Fruit fly (Drosophila melanogaster) whole organism, embryonic: ENCODE measurements around the gene Cyp1.

Experiments used
- Ada2b ChIP-seq: fragments of 200-800 bp; sonication (Bioruptor generic); IDR thresholded peaks from 2 replicates; pipeline ENCODE4 v1.3.6; 2022; ENCODE audit warnings: missing biosample characterization, missing genetic modification characterization
- Atf6 ChIP-seq: fragments of 200-800 bp; sonication (Bioruptor generic); IDR thresholded peaks from 2 replicates; pipeline ENCODE4 v1.3.6; 2022; ENCODE audit warnings: missing biosample characterization, missing genetic modification characterization
- B-H2 ChIP-seq: fragments of 200-800 bp; sonication (Bioruptor generic); optimal IDR thresholded peaks from 2 replicates; lab custom pipeline; 2018; ENCODE audit warnings: missing biosample characterization, mild to moderate bottlenecking, missing genetic modification characterization
- C15 ChIP-seq: fragments of 200-800 bp; sonication (Bioruptor generic); IDR thresholded peaks from 3 replicates; pipeline ENCODE4 v1.3.6; 2022; ENCODE audit warnings: missing biosample characterization, missing genetic modification characterization
- CG10267 ChIP-seq: fragments of 200-800 bp; sonication (Bioruptor generic); optimal IDR thresholded peaks from 2 replicates; lab custom pipeline; 2018; ENCODE audit warnings: missing biosample characterization, mild to moderate bottlenecking, missing genetic modification characterization, moderate library complexity
- CG10462 ChIP-seq: fragments of 200-800 bp; sonication (Bioruptor generic); optimal IDR thresholded peaks from 2 replicates; lab custom pipeline; 2016; ENCODE audit warnings: missing biosample characterization, missing genetic modification characterization
- CG15601 ChIP-seq: fragments of 200-800 bp; sonication (Bioruptor generic); optimal IDR thresholded peaks from 3 replicates; lab custom pipeline; 2019; ENCODE audit warnings: missing biosample characterization, mild to moderate bottlenecking, missing genetic modification characterization, moderate library complexity
- CG1792 ChIP-seq: fragments of 200-800 bp; sonication (Bioruptor generic); optimal IDR thresholded peaks from 2 replicates; lab custom pipeline; 2016; ENCODE audit warnings: missing biosample characterization, missing genetic modification characterization
- CG18476 ChIP-seq: fragments of 200-800 bp; sonication (Bioruptor generic); optimal IDR thresholded peaks from 2 replicates; lab custom pipeline; 2016; ENCODE audit warnings: missing biosample characterization, mild to moderate bottlenecking, missing genetic modification characterization
- CG18619 ChIP-seq: fragments of 200-800 bp; sonication (Bioruptor generic); optimal IDR thresholded peaks from 3 replicates; lab custom pipeline; 2017; ENCODE audit warnings: missing biosample characterization, mild to moderate bottlenecking, missing genetic modification characterization
- CG2129 ChIP-seq: fragments of 200-800 bp; sonication (Bioruptor generic); IDR thresholded peaks from 2 replicates; pipeline ENCODE4 v1.3.6; 2022; ENCODE audit warnings: missing biosample characterization, missing genetic modification characterization; ENCODE audit not compliant: partially characterized antibody
- CG3281 ChIP-seq: fragments of 200-800 bp; sonication (Bioruptor generic); optimal IDR thresholded peaks from 3 replicates; lab custom pipeline; 2017; ENCODE audit warnings: missing biosample characterization, mild to moderate bottlenecking, missing genetic modification characterization
- CG3726 ChIP-seq: fragments of 200-800 bp; sonication (Bioruptor generic); IDR thresholded peaks from 3 replicates; pipeline ENCODE4, ENCODE4 v1.3.6; 2022; ENCODE audit warnings: missing biosample characterization, missing genetic modification characterization
- CG5245 ChIP-seq: fragments of 200-800 bp; sonication (Bioruptor generic); optimal IDR thresholded peaks from 3 replicates; lab custom pipeline; 2016; ENCODE audit warnings: missing biosample characterization, missing genetic modification characterization
- CG5953 ChIP-seq: fragments of 200-800 bp; sonication (Bioruptor generic); IDR thresholded peaks from 2 replicates; pipeline ENCODE4 v1.3.6; 2022; ENCODE audit warnings: missing biosample characterization, missing genetic modification characterization
- CG6254 ChIP-seq: fragments of 200-800 bp; sonication (Bioruptor generic); optimal IDR thresholded peaks from 3 replicates; lab custom pipeline; 2017; ENCODE audit warnings: mild to moderate bottlenecking, missing biosample characterization, missing genetic modification reagents, missing genetic modification characterization
- CG6765 ChIP-seq: fragments of 200-800 bp; sonication (Bioruptor generic); optimal IDR thresholded peaks from 3 replicates; lab custom pipeline; 2017; ENCODE audit warnings: missing biosample characterization, mild to moderate bottlenecking, missing genetic modification characterization
- CG7271 ChIP-seq: fragments of 200-800 bp; sonication (Bioruptor generic); optimal IDR thresholded peaks from 2 replicates; lab custom pipeline; 2018; ENCODE audit warnings: missing biosample characterization, mild to moderate bottlenecking, missing genetic modification characterization, moderate library complexity
- CG7556 ChIP-seq: fragments of 200-800 bp; sonication (Bioruptor generic); optimal IDR thresholded peaks from 2 replicates; lab custom pipeline; 2017; ENCODE audit warnings: missing biosample characterization, mild to moderate bottlenecking, missing genetic modification characterization
- CG7786 ChIP-seq: fragments of 200-800 bp; sonication (Bioruptor generic); optimal IDR thresholded peaks from 2 replicates; lab custom pipeline; 2016; ENCODE audit warnings: missing biosample characterization, missing genetic modification characterization
- Dad ChIP-seq: fragments of 200-800 bp; sonication (Bioruptor generic); optimal IDR thresholded peaks from 3 replicates; lab custom pipeline; 2016; ENCODE audit warnings: missing biosample characterization, missing genetic modification characterization
- E2f1 ChIP-seq: fragments of 200-800 bp; sonication (Bioruptor generic); IDR thresholded peaks from 2 replicates; pipeline ENCODE4 v1.3.6; 2022; ENCODE audit warnings: missing biosample characterization, missing genetic modification characterization
- Gsc ChIP-seq: fragments of 200-800 bp; sonication (Bioruptor generic); IDR thresholded peaks from 2 replicates; pipeline ENCODE4 v1.3.6; 2022; ENCODE audit warnings: missing biosample characterization, missing genetic modification characterization
- HLH54F ChIP-seq: fragments of 200-800 bp; sonication (Bioruptor generic); optimal IDR thresholded peaks from 3 replicates; lab custom pipeline; 2016; ENCODE audit warnings: missing biosample characterization, missing genetic modification characterization
- Lim3 ChIP-seq: fragments of 200-800 bp; sonication (Bioruptor generic); IDR thresholded peaks from 2 replicates; pipeline ENCODE4 v1.3.6; 2022; ENCODE audit warnings: missing biosample characterization, missing genetic modification characterization
- Lpt ChIP-seq: fragments of >200 bp; optimal IDR thresholded peaks from 2 replicates; lab custom pipeline; 2018; ENCODE audit warnings: missing biosample characterization, missing genetic modification characterization
- Ptx1 ChIP-seq: fragments of 200-800 bp; sonication (Bioruptor generic); IDR thresholded peaks from 2 replicates; pipeline ENCODE4 v1.3.6; 2022; ENCODE audit warnings: missing biosample characterization, missing genetic modification characterization
- Rx ChIP-seq: fragments of 200-800 bp; sonication (Bioruptor generic); IDR thresholded peaks from 2 replicates; pipeline ENCODE4 v1.3.6; 2022; ENCODE audit warnings: missing biosample characterization, missing genetic modification characterization
- Scr ChIP-seq: fragments of 200-800 bp; sonication (Bioruptor generic); IDR thresholded peaks from 2 replicates; pipeline ENCODE4 v1.3.6; 2022; ENCODE audit warnings: missing biosample characterization, missing genetic modification characterization; ENCODE audit not compliant: partially characterized antibody
- Sin3A ChIP-seq: fragments of >200 bp; optimal IDR thresholded peaks from 2 replicates; lab custom pipeline; 2018
- Ssrp ChIP-seq: fragments of 200-800 bp; sonication (Bioruptor generic); optimal IDR thresholded peaks from 2 replicates; lab custom pipeline; 2018; ENCODE audit warnings: missing biosample characterization, mild to moderate bottlenecking, missing genetic modification characterization, moderate library complexity
- Trl ChIP-seq, 3 experiments: fragments of >200 bp in 2 of 3; fragments of 200-800 bp in 1 of 3; sonication (Bioruptor generic) in 1 of 3; optimal IDR thresholded peaks; 2 replicates in 1 of 3; 3 replicates in 2 of 3; lab custom pipeline; 2016 to 2017; ENCODE audit warnings: missing biosample characterization in 1 of 3, missing genetic modification characterization in 1 of 3
- Vsx1 ChIP-seq: fragments of 200-800 bp; sonication (Bioruptor generic); optimal IDR thresholded peaks from 2 replicates; lab custom pipeline; 2017; ENCODE audit warnings: missing biosample characterization, mild to moderate bottlenecking, missing genetic modification characterization, missing genetic modification reagents
- YL-1 ChIP-seq: fragments of 200-800 bp; sonication (Bioruptor generic); optimal IDR thresholded peaks from 3 replicates; lab custom pipeline; 2017; ENCODE audit warnings: missing biosample characterization, mild to moderate bottlenecking, missing genetic modification characterization
- bab2 ChIP-seq: fragments of 200-800 bp; sonication (Bioruptor generic); optimal IDR thresholded peaks from 2 replicates; lab custom pipeline; 2016; ENCODE audit warnings: missing biosample characterization, missing genetic modification characterization
- bcd ChIP-seq: fragments of 200-800 bp; sonication (Bioruptor generic); optimal IDR thresholded peaks from 2 replicates; lab custom pipeline; 2017; ENCODE audit warnings: missing biosample characterization, mild to moderate bottlenecking, missing genetic modification characterization
- bigmax ChIP-seq: fragments of 200-800 bp; sonication (Bioruptor generic); optimal IDR thresholded peaks from 2 replicates; lab custom pipeline; 2018; ENCODE audit warnings: missing biosample characterization, mild to moderate bottlenecking, missing genetic modification characterization
- chinmo ChIP-seq: fragments of 200-800 bp; sonication (Bioruptor generic); IDR thresholded peaks from 4 replicates; pipeline ENCODE4 v1.3.6; 2022; ENCODE audit warnings: missing biosample characterization, missing genetic modification characterization; ENCODE audit not compliant: partially characterized antibody
- chn ChIP-seq: fragments of 200-800 bp; sonication (Bioruptor generic); optimal IDR thresholded peaks from 2 replicates; lab custom pipeline; 2016; ENCODE audit warnings: missing biosample characterization, missing genetic modification characterization
- fru ChIP-seq: fragments of >200 bp; optimal IDR thresholded peaks from 2 replicates; lab custom pipeline; 2017
- gsb-n ChIP-seq: fragments of 200-800 bp; sonication (Bioruptor generic); optimal IDR thresholded peaks from 3 replicates; lab custom pipeline; 2018; ENCODE audit warnings: missing biosample characterization, mild to moderate bottlenecking, missing genetic modification characterization
- gt ChIP-seq: fragments of 200-800 bp; sonication (Bioruptor generic); IDR thresholded peaks from 2 replicates; pipeline ENCODE4 v1.3.6; 2022; ENCODE audit warnings: missing biosample characterization, missing genetic modification characterization
- kay ChIP-seq: fragments of 200-800 bp; sonication (Bioruptor generic); optimal IDR thresholded peaks from 2 replicates; lab custom pipeline; 2016; ENCODE audit warnings: missing biosample characterization, missing genetic modification characterization
- maf-S ChIP-seq: fragments of 200-800 bp; sonication (Bioruptor generic); optimal IDR thresholded peaks from 2 replicates; lab custom pipeline; 2016; ENCODE audit warnings: missing biosample characterization, missing genetic modification characterization
- peb ChIP-seq: fragments of 200-800 bp; sonication (Bioruptor generic); IDR thresholded peaks from 2 replicates; pipeline ENCODE4 v1.3.6; 2022; ENCODE audit warnings: missing biosample characterization, missing genetic modification characterization
- ranshi ChIP-seq: fragments of 200-800 bp; sonication (Bioruptor generic); IDR thresholded peaks from 2 replicates; pipeline ENCODE4 v1.3.6; 2022; ENCODE audit warnings: missing biosample characterization, missing genetic modification characterization
- slbo ChIP-seq: fragments of 200-800 bp; sonication (Bioruptor generic); IDR thresholded peaks from 2 replicates; pipeline ENCODE4 v1.3.6; 2022; ENCODE audit warnings: missing biosample characterization, missing genetic modification characterization
- trh ChIP-seq: fragments of 200-800 bp; sonication (Bioruptor generic); optimal IDR thresholded peaks from 2 replicates; lab custom pipeline; 2016; ENCODE audit warnings: missing biosample characterization, missing genetic modification characterization
- usp ChIP-seq: fragments of >200 bp; optimal IDR thresholded peaks from 2 replicates; lab custom pipeline; 2017; ENCODE audit warnings: missing biosample characterization, missing genetic modification characterization

Gene Cyp1

dm6 chrX:16288492-16288964 lies 31.6 kb downstream of the Cyp1 start, which contains the start of the genes CG32576 and caz (continued):
- TF ChIP-seq CG2129 (GFP tag; lab: Robert Waterston, UW) (peak; percentile 39; the same call in 1 of the 2 replicates), YL-1 (peak; percentile 84), gsb-n (tag; lab: Kevin White, UChicago) (peak; percentile 17)

dm6 chrX:16286083-16286666 lies 34.0 kb downstream of the Cyp1 start, which contains the start of gene UQCR-14:
TSS of gene UQCR-14 (plus strand) at chrX:16286288.
- TF ChIP-seq maf-S (GFP tag; lab: Kevin White, UChicago), result no peak
- no peak for TF ChIP-seq fru (lab: Kevin White, UChicago)
- TF ChIP-seq usp (GFP tag; lab: Kevin White, UChicago), result no peak
- no peak for TF ChIP-seq Lim3 (GFP tag; lab: Robert Waterston, UW)
- TF ChIP-seq CG6765, result no peak
- no peak for TF ChIP-seq bab2 (GFP tag; lab: Kevin White, UChicago)
- TF ChIP-seq CG7271 (tag; lab: Kevin White, UChicago), result no peak
- TF ChIP-seq chinmo, result peak; percentile 98
- TF ChIP-seq B-H2 (GFP tag; lab: Kevin White, UChicago), result peak; percentile 66
- 0 out of 2 replicates have a peak, but pooled peaks have one; percentile 6 for TF ChIP-seq CG5953 (GFP tag; lab: Robert Waterston, UW)
- no peak for TF ChIP-seq HLH54F
- no peak for TF ChIP-seq Dad (GFP tag; lab: Kevin White, UChicago)
- TF ChIP-seq Sin3A, result peak; percentile 28
- no peak for TF ChIP-seq C15 (GFP tag; lab: Robert Waterston, UW)
- no peak for TF ChIP-seq Lpt (GFP tag; lab: Kevin White, UChicago)
- no peak for TF ChIP-seq bcd (GFP tag; lab: Kevin White, UChicago)
- no peak for TF ChIP-seq Rx
- TF ChIP-seq CG6254 (GFP tag; lab: Kevin White, UChicago), result peak; percentile 6
- TF ChIP-seq slbo (GFP tag; lab: Robert Waterston, UW), result peak; percentile 45; the same call in 1 of the 2 replicates
- no peak for TF ChIP-seq CG15601 (tag; lab: Kevin White, UChicago)
- no peak for TF ChIP-seq Vsx1 (GFP tag; lab: Kevin White, UChicago)
- TF ChIP-seq CG1792 (GFP tag; lab: Kevin White, UChicago), result no peak
- TF ChIP-seq Ada2b (GFP tag; lab: Robert Waterston, UW), result no peak
- TF ChIP-seq CG2129 (GFP tag; lab: Robert Waterston, UW), result peak; percentile 90
- TF ChIP-seq Ptx1 (GFP tag; lab: Robert Waterston, UW), result no peak
- no peak for TF ChIP-seq CG5245 (GFP tag; lab: Kevin White, UChicago)
- TF ChIP-seq Scr, result peak; percentile 95
- TF ChIP-seq chn (GFP tag; lab: Kevin White, UChicago), result no peak
- no peak for TF ChIP-seq CG18619 (GFP tag; lab: Kevin White, UChicago)
- TF ChIP-seq bigmax (GFP tag; lab: Kevin White, UChicago), result no peak
- no peak for TF ChIP-seq Gsc (GFP tag; lab: Robert Waterston, UW)
- TF ChIP-seq Ssrp (tag; lab: Kevin White, UChicago), result no peak
- TF ChIP-seq CG10267 (tag; lab: Kevin White, UChicago), result peak; percentile 70
- no peak for TF ChIP-seq kay (GFP tag; lab: Kevin White, UChicago)
- no peak for TF ChIP-seq CG7786 (GFP tag; lab: Kevin White, UChicago)
- no peak for TF ChIP-seq CG10462 (GFP tag; lab: Kevin White, UChicago)
- TF ChIP-seq Atf6 (GFP tag; lab: Robert Waterston, UW), result no peak
- no peak for TF ChIP-seq CG3726
- TF ChIP-seq E2f1 (GFP tag; lab: Robert Waterston, UW), result no peak
- no peak for TF ChIP-seq trh (GFP tag; lab: Kevin White, UChicago)
- 0 out of 2 replicates have a peak, but pooled peaks have one; percentile 27 for TF ChIP-seq ranshi (GFP tag; lab: Robert Waterston, UW)
- no peak for TF ChIP-seq Trl (optimal IDR thresholded peaks at IDR 0.05; lab: Kevin White, UChicago)
- no peak for TF ChIP-seq Trl (GFP tag; optimal IDR thresholded peaks at IDR 0.05; lab: Kevin White, UChicago)
- peak; percentile 46 for TF ChIP-seq CG3281
- TF ChIP-seq gt (GFP tag; lab: Robert Waterston, UW), result no peak
- no peak for TF ChIP-seq CG7556 (GFP tag; lab: Kevin White, UChicago)
- TF ChIP-seq CG18476 (GFP tag; lab: Kevin White, UChicago), result no peak
- TF ChIP-seq peb (GFP tag; lab: Robert Waterston, UW), result no peak
